Fruit fly (Drosophila melanogaster) whole organism, adult: ENCODE results near the gene CG7059.

ENCODE experiments used
- CG11617 ChIP-seq: fragments of 200-800 bp; sonication (Bioruptor generic); optimal IDR thresholded peaks from 2 replicates; lab custom pipeline; 2017; ENCODE audit warnings: mild to moderate bottlenecking, missing biosample characterization, missing genetic modification reagents, missing genetic modification characterization
- CG1620 ChIP-seq: fragments of 200-800 bp; sonication (Bioruptor generic); optimal IDR thresholded peaks from 2 replicates; lab custom pipeline; 2016; ENCODE audit warnings: missing biosample characterization, missing genetic modification characterization
- CG33017 ChIP-seq: fragments of 200-800 bp; sonication (Bioruptor generic); optimal IDR thresholded peaks from 2 replicates; lab custom pipeline; 2018; ENCODE audit warnings: missing biosample characterization, mild to moderate bottlenecking, missing genetic modification characterization, moderate library complexity
- CG7045 ChIP-seq: fragments of 200-800 bp; sonication (Bioruptor generic); optimal IDR thresholded peaks from 2 replicates; lab custom pipeline; 2017; ENCODE audit warnings: missing biosample characterization, mild to moderate bottlenecking, missing genetic modification characterization
- CG7101 ChIP-seq: fragments of 200-800 bp; sonication (Bioruptor generic); optimal IDR thresholded peaks from 2 replicates; lab custom pipeline; 2018; ENCODE audit warnings: missing biosample characterization, mild to moderate bottlenecking, missing genetic modification characterization, moderate library complexity
- Clk ChIP-seq: fragments of 200-800 bp; sonication (Bioruptor generic); optimal IDR thresholded peaks from 2 replicates; lab custom pipeline; 2017; ENCODE audit warnings: missing biosample characterization, missing genetic modification characterization
- Mnt ChIP-seq: fragments of 200-800 bp; sonication (Bioruptor generic); optimal IDR thresholded peaks from 2 replicates; lab custom pipeline; 2016; ENCODE audit warnings: missing biosample characterization, mild to moderate bottlenecking, missing genetic modification characterization
- ovo ChIP-seq: fragments of 200-800 bp; sonication (Bioruptor generic); optimal IDR thresholded peaks from 2 replicates; lab custom pipeline; 2016; ENCODE audit warnings: missing biosample characterization, missing genetic modification characterization

- TF ChIP-seq Clk = no peak
- TF ChIP-seq ovo (GFP tag; lab: Kevin White, UChicago) = no peak
- no peak for TF ChIP-seq Mnt
- no peak for TF ChIP-seq CG1620 (GFP tag; lab: Kevin White, UChicago)
- no peak for TF ChIP-seq CG7101
- no peak for TF ChIP-seq CG33017 (tag; lab: Kevin White, UChicago)
- no peak for TF ChIP-seq CG7045
- TF ChIP-seq CG11617 (GFP tag; lab: Kevin White, UChicago) = no peak
Observed at dm6 chr3R:22405639-22406038, 16.1 kb downstream of the CG7059 start, which contains the start of gene CG13855.
